Fruit fly (Drosophila melanogaster) whole organism, embryonic: ENCODE measurements around the gene fz3.

Experiments
- Abd-B ChIP-seq: fragments of 200-800 bp; sonication (Bioruptor generic); optimal IDR thresholded peaks from 2 replicates; lab custom pipeline; 2018; ENCODE audit warnings: missing biosample characterization, mild to moderate bottlenecking, missing genetic modification characterization, moderate library complexity
- Asciz ChIP-seq: fragments of 200-800 bp; sonication (Bioruptor generic); optimal IDR thresholded peaks from 2 replicates; lab custom pipeline; 2017; ENCODE audit warnings: missing biosample characterization, mild to moderate bottlenecking, missing genetic modification characterization, missing genetic modification reagents
- Bdp1 ChIP-seq: fragments of 200-800 bp; sonication (Bioruptor generic); optimal IDR thresholded peaks from 3 replicates; lab custom pipeline; 2016; ENCODE audit warnings: missing biosample characterization, missing genetic modification characterization
- BtbVII ChIP-seq: fragments of 200-800 bp; sonication (Bioruptor generic); optimal IDR thresholded peaks from 3 replicates; lab custom pipeline; 2017; ENCODE audit warnings: missing biosample characterization, mild to moderate bottlenecking, missing genetic modification characterization
- CG10147 ChIP-seq: fragments of 200-800 bp; sonication (Bioruptor generic); optimal IDR thresholded peaks from 2 replicates; lab custom pipeline; 2019; ENCODE audit warnings: missing biosample characterization, mild to moderate bottlenecking, missing genetic modification characterization, moderate library complexity
- CG1024 ChIP-seq: fragments of 200-800 bp; sonication (Bioruptor generic); IDR thresholded peaks from 2 replicates; pipeline ENCODE4 v1.3.6; 2022; ENCODE audit warnings: missing biosample characterization, missing genetic modification characterization
- CG12071 ChIP-seq: fragments of 200-800 bp; sonication (Bioruptor generic); optimal IDR thresholded peaks from 3 replicates; lab custom pipeline; 2018; ENCODE audit warnings: missing biosample characterization, mild to moderate bottlenecking, missing genetic modification characterization
- CG15269 ChIP-seq: fragments of 200-800 bp; sonication (Bioruptor generic); optimal IDR thresholded peaks from 2 replicates; lab custom pipeline; 2018; ENCODE audit warnings: missing biosample characterization, mild to moderate bottlenecking, missing genetic modification characterization, moderate library complexity
- CG15696 ChIP-seq: fragments of 200-800 bp; sonication (Bioruptor generic); optimal IDR thresholded peaks from 2 replicates; lab custom pipeline; 2019; ENCODE audit warnings: missing biosample characterization, mild to moderate bottlenecking, missing genetic modification characterization, moderate library complexity
- CG17612 ChIP-seq: fragments of 200-800 bp; sonication (Bioruptor generic); IDR thresholded peaks from 2 replicates; pipeline ENCODE4 v1.3.6; 2022; ENCODE audit warnings: missing biosample characterization, missing genetic modification characterization
- CG17912 ChIP-seq: fragments of 200-800 bp; sonication (Bioruptor generic); optimal IDR thresholded peaks from 2 replicates; lab custom pipeline; 2018; ENCODE audit warnings: missing biosample characterization, mild to moderate bottlenecking, missing genetic modification characterization
- CG18011 ChIP-seq: fragments of 200-800 bp; sonication (Bioruptor generic); optimal IDR thresholded peaks from 2 replicates; lab custom pipeline; 2017; ENCODE audit warnings: missing biosample characterization, missing genetic modification characterization, mild to moderate bottlenecking, moderate library complexity, missing genotype
- CG18764 ChIP-seq: fragments of 200-800 bp; sonication (Bioruptor generic); optimal IDR thresholded peaks from 3 replicates; lab custom pipeline; 2016; ENCODE audit warnings: missing biosample characterization, missing genetic modification characterization
- CG2129 ChIP-seq: fragments of 200-800 bp; sonication (Bioruptor generic); IDR thresholded peaks from 2 replicates; pipeline ENCODE4 v1.3.6; 2022; ENCODE audit warnings: missing biosample characterization, missing genetic modification characterization; ENCODE audit not compliant: partially characterized antibody
- CG2199 ChIP-seq: fragments of 200-800 bp; sonication (Bioruptor generic); IDR thresholded peaks from 3 replicates; pipeline ENCODE4 v1.3.6; 2022; ENCODE audit warnings: missing biosample characterization, missing genetic modification characterization
- CG31224 ChIP-seq: fragments of 200-800 bp; sonication (Bioruptor generic); IDR thresholded peaks from 2 replicates; pipeline ENCODE4 v1.3.6; 2022; ENCODE audit warnings: missing biosample characterization, missing genetic modification characterization
- CG4730 ChIP-seq: fragments of 200-800 bp; sonication (Bioruptor generic); IDR thresholded peaks from 2 replicates; pipeline ENCODE4 v1.3.6; 2022; ENCODE audit warnings: missing biosample characterization, missing genetic modification characterization
- CG7271 ChIP-seq: fragments of 200-800 bp; sonication (Bioruptor generic); optimal IDR thresholded peaks from 2 replicates; lab custom pipeline; 2018; ENCODE audit warnings: missing biosample characterization, mild to moderate bottlenecking, missing genetic modification characterization, moderate library complexity
- CG7745 ChIP-seq: fragments of 200-800 bp; sonication (Bioruptor generic); optimal IDR thresholded peaks from 2 replicates; lab custom pipeline; 2018; ENCODE audit warnings: missing biosample characterization, mild to moderate bottlenecking, missing genetic modification characterization, moderate library complexity
- CG7987 ChIP-seq: fragments of 200-800 bp; sonication (Bioruptor generic); optimal IDR thresholded peaks from 2 replicates; lab custom pipeline; 2018; ENCODE audit warnings: missing biosample characterization, mild to moderate bottlenecking, missing genetic modification characterization, moderate library complexity
- Dll ChIP-seq: fragments of 200-800 bp; sonication (Bioruptor generic); IDR thresholded peaks from 4 replicates; pipeline ENCODE4 v1.3.6; 2022; ENCODE audit warnings: missing biosample characterization, missing genetic modification characterization; ENCODE audit not compliant: partially characterized antibody
- Doc3 ChIP-seq: fragments of 200-800 bp; sonication (Bioruptor generic); IDR thresholded peaks from 3 replicates; pipeline ENCODE4 v1.3.6; 2022; ENCODE audit warnings: missing biosample characterization, missing genetic modification characterization; ENCODE audit not compliant: partially characterized antibody
- ERR ChIP-seq: fragments of 200-800 bp; sonication (Bioruptor generic); optimal IDR thresholded peaks from 2 replicates; lab custom pipeline; 2016; ENCODE audit warnings: missing biosample characterization, missing genetic modification characterization
- HLH4C ChIP-seq: fragments of 200-800 bp; sonication (Bioruptor generic); IDR thresholded peaks from 3 replicates; pipeline ENCODE4 v1.3.6; 2022; ENCODE audit warnings: missing biosample characterization, missing genetic modification characterization; ENCODE audit not compliant: partially characterized antibody
- Myb ChIP-seq: fragments of 200-800 bp; sonication (Bioruptor generic); optimal IDR thresholded peaks from 2 replicates; lab custom pipeline; 2016; ENCODE audit warnings: missing biosample characterization, missing genetic modification characterization
- Nf-YB ChIP-seq: fragments of 200-800 bp; sonication (Bioruptor generic); optimal IDR thresholded peaks from 3 replicates; lab custom pipeline; 2019; ENCODE audit warnings: missing biosample characterization, mild to moderate bottlenecking, missing genetic modification characterization, moderate library complexity
- Opbp ChIP-seq: fragments of 200-800 bp; sonication (Bioruptor generic); IDR thresholded peaks from 3 replicates; pipeline ENCODE4 v1.3.6; 2022; ENCODE audit warnings: missing biosample characterization, missing genetic modification characterization; ENCODE audit not compliant: partially characterized antibody
- Scr ChIP-seq: fragments of 200-800 bp; sonication (Bioruptor generic); IDR thresholded peaks from 2 replicates; pipeline ENCODE4 v1.3.6; 2022; ENCODE audit warnings: missing biosample characterization, missing genetic modification characterization; ENCODE audit not compliant: partially characterized antibody
- Sin3A ChIP-seq: fragments of >200 bp; optimal IDR thresholded peaks from 2 replicates; lab custom pipeline; 2018
- Sry-δ ChIP-seq: fragments of 200-800 bp; sonication (Bioruptor generic); optimal IDR thresholded peaks from 2 replicates; lab custom pipeline; 2016; ENCODE audit warnings: missing biosample characterization, missing genetic modification characterization
- Ssrp ChIP-seq: fragments of 200-800 bp; sonication (Bioruptor generic); optimal IDR thresholded peaks from 2 replicates; lab custom pipeline; 2018; ENCODE audit warnings: missing biosample characterization, mild to moderate bottlenecking, missing genetic modification characterization, moderate library complexity
- TFAM ChIP-seq: fragments of 200-800 bp; sonication (Bioruptor generic); optimal IDR thresholded peaks from 2 replicates; lab custom pipeline; 2017; ENCODE audit warnings: missing biosample characterization, missing genetic modification characterization, inconsistent platforms
- Taf1 ChIP-seq: fragments of 200-800 bp; sonication (Bioruptor generic); IDR thresholded peaks from 2 replicates; pipeline ENCODE4 v1.3.6; 2022; ENCODE audit warnings: missing biosample characterization, missing genetic modification characterization
- abd-A ChIP-seq: fragments of 200-800 bp; sonication (Bioruptor generic); optimal IDR thresholded peaks from 3 replicates; lab custom pipeline; 2019; ENCODE audit warnings: missing biosample characterization, mild to moderate bottlenecking, missing genetic modification characterization, moderate library complexity
- bbx ChIP-seq: fragments of 200-800 bp; sonication (Bioruptor generic); IDR thresholded peaks from 2 replicates; pipeline ENCODE4 v1.3.6; 2022; ENCODE audit warnings: missing biosample characterization, missing genetic modification characterization; ENCODE audit not compliant: partially characterized antibody
- chif ChIP-seq, 2 experiments: fragments of 200-800 bp; sonication (Bioruptor generic); optimal IDR thresholded peaks; 3 replicates each; lab custom pipeline; 2016; ENCODE audit warnings: missing biosample characterization in 2 of 2, missing genetic modification characterization in 2 of 2
- chm ChIP-seq: fragments of 200-800 bp; sonication (Bioruptor generic); IDR thresholded peaks from 2 replicates; pipeline ENCODE4 v1.3.6; 2022; ENCODE audit warnings: missing biosample characterization, missing genetic modification characterization
- dpn ChIP-seq, 2 experiments: fragments of 200-800 bp; sonication (Bioruptor generic); optimal IDR thresholded peaks; 3 replicates each; lab custom pipeline; 2016; ENCODE audit warnings: missing biosample characterization in 2 of 2, missing genetic modification characterization in 2 of 2
- insv ChIP-seq, 2 experiments: fragments of 200-800 bp; sonication (Bioruptor generic); optimal IDR thresholded peaks; 3 replicates each; lab custom pipeline; 2016 to 2018; ENCODE audit warnings: missing biosample characterization in 2 of 2, missing genetic modification characterization in 2 of 2
- lmd ChIP-seq: fragments of 200-800 bp; sonication (Bioruptor generic); IDR thresholded peaks from 2 replicates; pipeline ENCODE4 v1.3.6; 2022; ENCODE audit warnings: missing biosample characterization, missing genetic modification characterization
- nau ChIP-seq: fragments of 200-800 bp; sonication (Bioruptor generic); optimal IDR thresholded peaks from 3 replicates; lab custom pipeline; 2017; ENCODE audit warnings: missing biosample characterization, mild to moderate bottlenecking, missing genetic modification characterization, missing genetic modification reagents
- nom ChIP-seq: fragments of 200-800 bp; sonication (Bioruptor generic); optimal IDR thresholded peaks from 2 replicates; lab custom pipeline; 2017; ENCODE audit warnings: missing biosample characterization, missing genetic modification characterization, mild to moderate bottlenecking, moderate library complexity, missing genetic modification reagents
- otp ChIP-seq: fragments of 200-800 bp; sonication (Bioruptor generic); IDR thresholded peaks from 3 replicates; pipeline ENCODE4, ENCODE4 v1.3.6; 2022; ENCODE audit warnings: missing biosample characterization, missing genetic modification characterization
- stc ChIP-seq: fragments of 200-800 bp; sonication (Bioruptor generic); IDR thresholded peaks from 2 replicates; pipeline ENCODE4 v1.3.6; 2022; ENCODE audit warnings: missing biosample characterization, missing genetic modification characterization
- unpg ChIP-seq: fragments of 200-800 bp; sonication (Bioruptor generic); optimal IDR thresholded peaks from 3 replicates; lab custom pipeline; 2018; ENCODE audit warnings: missing biosample characterization, mild to moderate bottlenecking, missing genetic modification characterization, moderate library complexity
- yki ChIP-seq: fragments of >200 bp; optimal IDR thresholded peaks from 3 replicates; lab custom pipeline; 2018
- zen ChIP-seq: fragments of 200-800 bp; sonication (Bioruptor generic); optimal IDR thresholded peaks from 3 replicates; lab custom pipeline; 2018; ENCODE audit warnings: missing biosample characterization, mild to moderate bottlenecking, missing genetic modification characterization, moderate library complexity
- zfh1 ChIP-seq: fragments of 200-800 bp; sonication (Bioruptor generic); IDR thresholded peaks from 3 replicates; pipeline ENCODE4 v1.3.6; 2022; ENCODE audit warnings: missing biosample characterization, missing genetic modification characterization

The fz3 gene

DNA sequence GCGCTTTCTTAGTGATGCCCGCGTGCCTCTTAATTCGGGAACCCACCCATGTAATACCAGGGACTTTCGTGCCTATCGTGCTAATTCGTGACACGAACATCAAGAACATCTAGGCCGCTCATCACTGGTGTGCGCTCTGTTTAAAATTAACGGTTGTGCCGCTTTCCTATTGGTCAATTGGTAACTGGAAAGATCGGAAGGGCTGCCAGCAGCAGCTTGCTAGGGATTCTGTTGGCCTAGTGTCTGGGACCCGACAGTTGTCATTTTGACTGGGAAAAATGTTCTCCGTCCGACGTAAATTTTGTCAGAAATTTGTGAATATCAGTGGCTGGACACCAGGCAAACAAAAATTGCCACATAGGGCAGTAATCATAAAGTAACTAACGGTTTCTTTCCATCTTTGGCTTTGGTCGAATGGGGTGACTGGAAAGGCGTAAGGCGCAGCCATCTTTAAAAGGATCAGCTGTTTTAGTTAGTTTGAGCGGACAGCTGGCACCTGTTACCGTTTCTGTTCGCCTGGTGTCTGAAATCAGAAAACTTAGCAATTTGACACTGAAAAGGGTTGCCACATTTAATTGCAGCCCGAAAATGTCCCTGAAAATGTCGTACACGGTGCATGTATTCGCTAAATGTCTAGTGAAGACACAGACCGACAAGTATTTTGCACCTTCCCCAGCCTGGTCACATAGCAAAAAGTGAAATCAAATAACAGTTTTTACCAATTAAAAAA, 10.7 kb upstream of the fz3 start, which contains the start of gene CG5273 (continued):
- TF ChIP-seq Asciz (GFP tag; lab: Kevin White, UChicago) (peak; percentile 0), Opbp (peak; percentile 95), chm (peak; percentile 62; the same call in 1 of the 2 replicates), chif (GFP tag; optimal IDR thresholded peaks at IDR 0.05; lab: Kevin White, UChicago) (no peak), HLH4C (GFP tag; lab: Robert Waterston, UW) (peak; percentile 82), zen (peak; percentile 38), nau (no peak), CG10147 (GFP tag; lab: Kevin White, UChicago) (peak; percentile 7), CG15269 (tag; lab: Kevin White, UChicago) (peak; percentile 2), CG15696 (tag; lab: Kevin White, UChicago) (peak; percentile 14), CG12071 (no peak), Nf-YB (GFP tag; lab: Kevin White, UChicago) (peak; percentile 97), nom (peak; percentile 37), dpn (GFP tag; optimal IDR thresholded peaks at IDR 0.05; lab: Kevin White, UChicago) (peak in 1 of 2 experiments; percentile 18), unpg (GFP tag; lab: Kevin White, UChicago) (peak; percentile 25), CG31224 (GFP tag; lab: Robert Waterston, UW) (peak; percentile 98), Scr (peak; percentile 97), CG17912 (GFP tag; lab: Kevin White, UChicago) (peak; percentile 6), BtbVII (GFP tag; lab: Kevin White, UChicago) (peak; percentile 4), bbx (GFP tag; lab: Robert Waterston, UW) (peak; percentile 97), TFAM (GFP tag; lab: Kevin White, UChicago) (no peak), CG2199 (GFP tag; lab: Robert Waterston, UW) (no peak), Bdp1 (GFP tag; lab: Kevin White, UChicago) (no peak), stc (GFP tag; lab: Robert Waterston, UW) (0 out of 2 replicates have a peak, but pooled peaks have one; percentile 34), CG7271 (tag; lab: Kevin White, UChicago) (no peak), Dll (GFP tag; lab: Robert Waterston, UW) (peak; percentile 99), CG18764 (GFP tag; lab: Kevin White, UChicago) (no peak), Abd-B (peak; percentile 60), Sin3A (lab: Kevin White, UChicago) (peak; percentile 60), Doc3 (peak; percentile 98), zfh1 (peak; percentile 22; the same call in 1 of the 3 replicates), Ssrp (tag; lab: Kevin White, UChicago) (no peak), CG17612 (GFP tag; lab: Robert Waterston, UW) (no peak), lmd (GFP tag; lab: Robert Waterston, UW) (peak; percentile 8; the same call in 1 of the 2 replicates), Sry-δ (GFP tag; lab: Kevin White, UChicago) (peak; percentile 39), ERR (GFP tag; lab: Kevin White, UChicago) (no peak), CG1024 (GFP tag; lab: Robert Waterston, UW) (no peak), CG4730 (GFP tag; lab: Robert Waterston, UW) (no peak), Taf1 (GFP tag; lab: Robert Waterston, UW) (no peak), Myb (GFP tag; lab: Kevin White, UChicago) (peak; percentile 94), yki (lab: Kevin White, UChicago) (no peak), CG7745 (tag; lab: Kevin White, UChicago) (peak; percentile 68), otp (GFP tag; lab: Robert Waterston, UW) (peak; percentile 39; the same call in 1 of the 3 replicates), CG18011 (GFP tag; lab: Kevin White, UChicago) (peak; percentile 4), CG7987 (GFP tag; lab: Kevin White, UChicago) (peak; percentile 53), abd-A (tag; lab: Kevin White, UChicago) (peak; percentile 95), insv (GFP tag; optimal IDR thresholded peaks at IDR 0.05; lab: Kevin White, UChicago) (peak in 1 of 2 experiments; percentile 78), CG2129 (GFP tag; lab: Robert Waterston, UW) (peak; percentile 99)
